Worm (Caenorhabditis elegans): ENCODE data around the gene teg-1.
A peak's percentile ranks its signal among the peaks of the same experiment; 100 is the strongest.

DNA sequence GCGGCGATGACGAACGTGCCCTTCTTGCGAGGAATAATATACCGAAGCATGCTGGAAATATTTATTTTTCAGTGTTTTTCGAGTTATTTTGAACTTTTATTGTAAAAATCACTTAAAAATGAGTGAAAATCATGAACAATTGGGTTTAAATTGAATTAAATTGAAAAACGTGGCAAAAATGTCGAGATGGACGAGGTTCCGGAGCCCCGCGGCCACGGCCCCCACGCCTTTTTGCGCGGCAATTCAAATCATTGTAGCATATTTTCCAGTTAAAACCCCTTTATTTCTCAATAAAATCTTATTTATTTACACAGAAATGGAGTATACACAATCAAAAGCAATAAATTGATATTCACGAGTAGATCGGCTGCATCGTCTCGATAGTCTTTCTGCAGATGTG is 32.0 kb downstream of the teg-1 start:
- TF ChIP-seq F13C5.2 (tag; optimal IDR thresholded peaks at IDR 0.05) = no peak
- TF ChIP-seq flt-1 (GFP tag; IDR thresholded peaks at IDR 0.05) = no peak
- TF ChIP-seq pes-1 (GFP tag; IDR thresholded peaks at IDR 0.05) = peak; percentile 63
- no peak for TF ChIP-seq ama-1 (optimal IDR thresholded peaks at IDR 0.05)
- TF ChIP-seq ets-7 (tag; optimal IDR thresholded peaks at IDR 0.05) = no peak
- no peak for TF ChIP-seq scrt-1 (GFP tag; IDR thresholded peaks at IDR 0.05)
- TF ChIP-seq hmg-4 (GFP tag; optimal IDR thresholded peaks at IDR 0.05) = no peak

Measured in whole organism, early embryonic.